Fruit fly (Drosophila melanogaster) whole organism, embryonic: ENCODE data around the gene Tsf2.

ENCODE experiments used
- Aef1 ChIP-seq: fragments of 200-800 bp; sonication (Bioruptor generic); IDR thresholded peaks from 3 replicates; pipeline ENCODE4 v1.3.6; 2022; ENCODE audit warnings: missing biosample characterization, missing genetic modification characterization
- Blimp-1 ChIP-seq: fragments of 200-800 bp; sonication (Bioruptor generic); optimal IDR thresholded peaks from 3 replicates; lab custom pipeline; 2018; ENCODE audit warnings: missing biosample characterization, missing genetic modification characterization, mild to moderate bottlenecking, moderate library complexity, missing genetic modification reagents
- CG12299 ChIP-seq: fragments of 200-800 bp; sonication (Bioruptor generic); optimal IDR thresholded peaks from 2 replicates; lab custom pipeline; 2018; ENCODE audit warnings: missing biosample characterization, mild to moderate bottlenecking, missing genetic modification characterization
- CG12942 ChIP-seq: fragments of 200-800 bp; sonication (Bioruptor generic); optimal IDR thresholded peaks from 3 replicates; lab custom pipeline; 2016; ENCODE audit warnings: missing biosample characterization, missing genetic modification characterization
- CG15479 ChIP-seq: fragments of 200-800 bp; sonication (Bioruptor generic); optimal IDR thresholded peaks from 3 replicates; lab custom pipeline; 2019; ENCODE audit warnings: missing biosample characterization, mild to moderate bottlenecking, missing genetic modification characterization, moderate library complexity
- CG1647 ChIP-seq: fragments of 200-800 bp; sonication (Bioruptor generic); optimal IDR thresholded peaks from 3 replicates; lab custom pipeline; 2016; ENCODE audit warnings: missing biosample characterization, missing genetic modification characterization
- CG17328 ChIP-seq: fragments of 200-800 bp; sonication (Bioruptor generic); IDR thresholded peaks from 2 replicates; pipeline ENCODE4 v1.3.6; 2022; ENCODE audit warnings: missing biosample characterization, missing genetic modification characterization
- CG1832 ChIP-seq: fragments of 200-800 bp; sonication (Bioruptor generic); optimal IDR thresholded peaks from 2 replicates; lab custom pipeline; 2017; ENCODE audit warnings: missing biosample characterization, mild to moderate bottlenecking, missing genetic modification characterization, inconsistent platforms
- CG4360 ChIP-seq: fragments of 200-800 bp; sonication (Bioruptor generic); IDR thresholded peaks from 2 replicates; pipeline ENCODE4 v1.3.6; 2022; ENCODE audit warnings: missing biosample characterization, missing genetic modification characterization
- CG43689 ChIP-seq: fragments of 200-800 bp; sonication (Bioruptor generic); IDR thresholded peaks from 2 replicates; pipeline ENCODE4 v1.3.6; 2022; ENCODE audit warnings: missing biosample characterization, missing genetic modification characterization
- CG4854 ChIP-seq: fragments of 200-800 bp; sonication (Bioruptor generic); optimal IDR thresholded peaks from 2 replicates; lab custom pipeline; 2016; ENCODE audit warnings: missing biosample characterization, missing genetic modification characterization, inconsistent platforms
- CG8478 ChIP-seq: fragments of >200 bp; optimal IDR thresholded peaks from 2 replicates; lab custom pipeline; 2018
- CG8924 ChIP-seq: fragments of 200-800 bp; optimal IDR thresholded peaks from 3 replicates; lab custom pipeline; 2019; ENCODE audit warnings: missing biosample characterization, mild to moderate bottlenecking, missing genetic modification characterization, moderate library complexity
- CG8944 ChIP-seq: fragments of 200-800 bp; sonication (Bioruptor generic); optimal IDR thresholded peaks from 3 replicates; lab custom pipeline; 2016; ENCODE audit warnings: missing biosample characterization, missing genetic modification characterization
- Dbx ChIP-seq: fragments of 200-800 bp; sonication (Bioruptor generic); IDR thresholded peaks from 3 replicates; pipeline ENCODE4 v1.3.6; 2022; ENCODE audit warnings: missing biosample characterization, missing genetic modification characterization
- Dll ChIP-seq: fragments of 200-800 bp; sonication (Bioruptor generic); IDR thresholded peaks from 4 replicates; pipeline ENCODE4 v1.3.6; 2022; ENCODE audit warnings: missing biosample characterization, missing genetic modification characterization; ENCODE audit not compliant: partially characterized antibody
- Ets97D ChIP-seq: fragments of 200-800 bp; sonication (Bioruptor generic); optimal IDR thresholded peaks from 3 replicates; lab custom pipeline; 2016; ENCODE audit warnings: missing biosample characterization, missing genetic modification characterization
- Lhr ChIP-seq: fragments of 200-800 bp; sonication (Bioruptor generic); optimal IDR thresholded peaks from 3 replicates; lab custom pipeline; 2017; ENCODE audit warnings: mild to moderate bottlenecking, missing biosample characterization, missing genetic modification reagents, missing genetic modification characterization
- MBD-R2 ChIP-seq: fragments of 200-800 bp; sonication (Bioruptor generic); IDR thresholded peaks from 2 replicates; pipeline ENCODE4 v1.3.6; 2022; ENCODE audit warnings: missing biosample characterization, missing genetic modification characterization
- Nf-YC ChIP-seq: fragments of 200-800 bp; optimal IDR thresholded peaks from 3 replicates; lab custom pipeline; 2019; ENCODE audit warnings: missing biosample characterization, mild to moderate bottlenecking, missing genetic modification characterization, moderate library complexity
- Rx ChIP-seq: fragments of 200-800 bp; sonication (Bioruptor generic); IDR thresholded peaks from 2 replicates; pipeline ENCODE4 v1.3.6; 2022; ENCODE audit warnings: missing biosample characterization, missing genetic modification characterization
- ab ChIP-seq: fragments of 200-800 bp; sonication (Bioruptor generic); optimal IDR thresholded peaks from 2 replicates; lab custom pipeline; 2016; ENCODE audit warnings: missing biosample characterization, missing genetic modification characterization
- al ChIP-seq: fragments of 200-800 bp; sonication (Bioruptor generic); IDR thresholded peaks from 2 replicates; pipeline ENCODE4 v1.3.6; 2022; ENCODE audit warnings: missing biosample characterization, missing genetic modification characterization
- amos ChIP-seq: fragments of 200-800 bp; sonication (Bioruptor generic); IDR thresholded peaks from 2 replicates; pipeline ENCODE4 v1.3.6; 2022; ENCODE audit warnings: missing biosample characterization, missing genetic modification characterization; ENCODE audit not compliant: partially characterized antibody
- az2 ChIP-seq: fragments of 200-800 bp; sonication (Bioruptor generic); optimal IDR thresholded peaks from 3 replicates; lab custom pipeline; 2016; ENCODE audit warnings: missing biosample characterization, missing genetic modification characterization
- bcd ChIP-seq: fragments of 200-800 bp; sonication (Bioruptor generic); optimal IDR thresholded peaks from 2 replicates; lab custom pipeline; 2017; ENCODE audit warnings: missing biosample characterization, mild to moderate bottlenecking, missing genetic modification characterization
- chinmo ChIP-seq: fragments of 200-800 bp; sonication (Bioruptor generic); IDR thresholded peaks from 4 replicates; pipeline ENCODE4 v1.3.6; 2022; ENCODE audit warnings: missing biosample characterization, missing genetic modification characterization; ENCODE audit not compliant: partially characterized antibody
- esg ChIP-seq: fragments of 200-800 bp; sonication (Bioruptor generic); conservative IDR thresholded peaks from 2 replicates; pipeline ENCODE4 v1.3.6; 2022; ENCODE audit warnings: missing biosample characterization, missing genetic modification characterization
- fd102C ChIP-seq: fragments of 200-800 bp; sonication (Bioruptor generic); optimal IDR thresholded peaks from 2 replicates; lab custom pipeline; 2018; ENCODE audit warnings: missing biosample characterization, mild to moderate bottlenecking, missing genetic modification characterization, moderate library complexity
- fd64A ChIP-seq: fragments of 200-800 bp; sonication (Bioruptor generic); optimal IDR thresholded peaks from 3 replicates; lab custom pipeline; 2018; ENCODE audit warnings: missing biosample characterization, mild to moderate bottlenecking, missing genetic modification characterization
- gcm2 ChIP-seq: fragments of 200-800 bp; sonication (Bioruptor generic); optimal IDR thresholded peaks from 2 replicates; lab custom pipeline; 2016; ENCODE audit warnings: missing biosample characterization, missing genetic modification characterization
- gfzf ChIP-seq: fragments of 200-800 bp; sonication (Bioruptor generic); optimal IDR thresholded peaks from 2 replicates; lab custom pipeline; 2016; ENCODE audit warnings: missing biosample characterization, mild to moderate bottlenecking, missing genetic modification characterization, moderate library complexity
- gsb ChIP-seq: fragments of 200-800 bp; sonication (Bioruptor generic); IDR thresholded peaks from 2 replicates; pipeline ENCODE4 v1.3.6; 2022; ENCODE audit warnings: missing biosample characterization, missing genetic modification characterization
- h ChIP-seq: fragments of >200 bp; optimal IDR thresholded peaks from 2 replicates; lab custom pipeline; 2017
- her ChIP-seq: fragments of 200-800 bp; sonication (Bioruptor generic); optimal IDR thresholded peaks from 2 replicates; lab custom pipeline; 2016; ENCODE audit warnings: missing biosample characterization, missing genetic modification characterization
- ind ChIP-seq: fragments of 200-800 bp; sonication (Bioruptor generic); optimal IDR thresholded peaks from 3 replicates; lab custom pipeline; 2016; ENCODE audit warnings: missing biosample characterization, missing genetic modification characterization
- jing ChIP-seq: fragments of 200-800 bp; sonication (Bioruptor generic); optimal IDR thresholded peaks from 2 replicates; lab custom pipeline; 2018; ENCODE audit warnings: missing biosample characterization, mild to moderate bottlenecking, missing genetic modification characterization
- lbe ChIP-seq: fragments of 200-800 bp; sonication (Bioruptor generic); optimal IDR thresholded peaks from 2 replicates; lab custom pipeline; 2016; ENCODE audit warnings: missing biosample characterization, mild to moderate bottlenecking, missing genetic modification characterization
- lov ChIP-seq, 2 experiments: fragments of 200-800 bp in 1 of 2; fragments of >200 bp in 1 of 2; sonication (Bioruptor generic) in 1 of 2; IDR thresholded peaks in 1 of 2; optimal IDR thresholded peaks in 1 of 2; 2 replicates in 1 of 2; 3 replicates in 1 of 2; pipeline versions ENCODE4 v1.3.6 to Lab custom; 2017 to 2022; ENCODE audit warnings: missing biosample characterization in 1 of 2, missing genetic modification characterization in 1 of 2
- mirr ChIP-seq: fragments of 200-800 bp; sonication (Bioruptor generic); optimal IDR thresholded peaks from 3 replicates; lab custom pipeline; 2018; ENCODE audit warnings: missing biosample characterization, mild to moderate bottlenecking, missing genetic modification characterization
- nmo ChIP-seq: fragments of 200-800 bp; sonication (Bioruptor generic); optimal IDR thresholded peaks from 2 replicates; lab custom pipeline; 2018; ENCODE audit warnings: missing biosample characterization, mild to moderate bottlenecking, missing genetic modification characterization, moderate library complexity
- p53 ChIP-seq: fragments of 200-800 bp; sonication (Bioruptor generic); optimal IDR thresholded peaks from 2 replicates; lab custom pipeline; 2016; ENCODE audit warnings: missing biosample characterization, missing genetic modification characterization
- pros ChIP-seq: fragments of 200-800 bp; sonication (Bioruptor generic); optimal IDR thresholded peaks from 3 replicates; lab custom pipeline; 2019; ENCODE audit warnings: missing biosample characterization, mild to moderate bottlenecking, missing genetic modification characterization, moderate library complexity
- salm ChIP-seq: fragments of 200-800 bp; sonication (Bioruptor generic); optimal IDR thresholded peaks from 2 replicates; lab custom pipeline; 2018; ENCODE audit warnings: missing biosample characterization, mild to moderate bottlenecking, missing genetic modification characterization
- sens ChIP-seq: fragments of 200-800 bp; sonication (Bioruptor generic); peaks from one replicate; lab custom pipeline; 2016; ENCODE audit warnings: missing biosample characterization, missing genetic modification characterization
- tgo ChIP-seq: fragments of 200-800 bp; sonication (Bioruptor generic); IDR thresholded peaks from 3 replicates; pipeline ENCODE4 v1.3.6; 2022; ENCODE audit warnings: missing biosample characterization, missing genetic modification characterization
- tll ChIP-seq, 2 experiments: fragments of 200-800 bp in 1 of 2; fragments of >200 bp in 1 of 2; sonication (Bioruptor generic) in 1 of 2; optimal IDR thresholded peaks; 2 replicates each; lab custom pipeline; 2017 to 2019; ENCODE audit warnings: missing biosample characterization in 2 of 2, missing genetic modification characterization in 2 of 2, mild to moderate bottlenecking in 1 of 2, moderate library complexity in 1 of 2
- trh ChIP-seq: fragments of 200-800 bp; sonication (Bioruptor generic); optimal IDR thresholded peaks from 2 replicates; lab custom pipeline; 2016; ENCODE audit warnings: missing biosample characterization, missing genetic modification characterization
- ttk ChIP-seq: fragments of 200-800 bp; sonication (Bioruptor generic); IDR thresholded peaks from 2 replicates; pipeline ENCODE4 v2.1.2; 2022; ENCODE audit warnings: missing biosample characterization, missing genetic modification characterization
- zen2 ChIP-seq: fragments of 200-800 bp; sonication (Bioruptor generic); IDR thresholded peaks from 3 replicates; pipeline ENCODE4 v1.3.6; 2022; ENCODE audit warnings: missing biosample characterization, missing genetic modification characterization; ENCODE audit not compliant: partially characterized antibody
- zf30C ChIP-seq: fragments of 200-800 bp; sonication (Bioruptor generic); optimal IDR thresholded peaks from 3 replicates; lab custom pipeline; 2018; ENCODE audit warnings: missing biosample characterization, mild to moderate bottlenecking, missing genetic modification characterization

Tsf2 gene

dm6 chr3L:12533392-12534070 is at the start of gene Tsf2, which contains the start of gene CG34242 (continued):
- TF ChIP-seq CG12942 (GFP tag; lab: Kevin White, UChicago) (no peak), CG17328 (no peak), sens (peak; percentile 67), CG8924 (peak; percentile 86), CG12299 (peak; percentile 16), jing (GFP tag; lab: Kevin White, UChicago) (no peak), ttk (peak; percentile 96), Ets97D (GFP tag; lab: Kevin White, UChicago) (no peak), p53 (GFP tag; lab: Kevin White, UChicago) (no peak), mirr (no peak), salm (tag; lab: Kevin White, UChicago) (peak; percentile 4), amos (GFP tag; lab: Robert Waterston, UW) (no peak), ab (GFP tag; lab: Kevin White, UChicago) (no peak), fd102C (GFP tag; lab: Kevin White, UChicago) (no peak), al (GFP tag; lab: Robert Waterston, UW) (peak; percentile 79), her (GFP tag; lab: Kevin White, UChicago) (no peak), lbe (peak; percentile 66), trh (no peak), Aef1 (GFP tag; lab: Robert Waterston, UW) (peak; percentile 96), CG43689 (no peak), esg (GFP tag; lab: Robert Waterston, UW) (peak; percentile 97), bcd (GFP tag; lab: Kevin White, UChicago) (peak; percentile 80), Blimp-1 (GFP tag; lab: Kevin White, UChicago) (peak; percentile 72), gfzf (GFP tag; lab: Kevin White, UChicago) (peak; percentile 63), Rx (GFP tag; lab: Robert Waterston, UW) (peak; percentile 71), Nf-YC (tag; lab: Kevin White, UChicago) (peak; percentile 55), ind (peak; percentile 91), h (lab: Kevin White, UChicago) (no peak), MBD-R2 (GFP tag; lab: Robert Waterston, UW) (peak; percentile 91), CG8478 (lab: Kevin White, UChicago) (no peak), tll (GFP tag; optimal IDR thresholded peaks at IDR 0.05; lab: Kevin White, UChicago) (no peak), pros (no peak), fd64A (GFP tag; lab: Kevin White, UChicago) (no peak), Lhr (peak; percentile 31), az2 (GFP tag; lab: Kevin White, UChicago) (no peak), CG1647 (GFP tag; lab: Kevin White, UChicago) (peak; percentile 22)

DNA sequence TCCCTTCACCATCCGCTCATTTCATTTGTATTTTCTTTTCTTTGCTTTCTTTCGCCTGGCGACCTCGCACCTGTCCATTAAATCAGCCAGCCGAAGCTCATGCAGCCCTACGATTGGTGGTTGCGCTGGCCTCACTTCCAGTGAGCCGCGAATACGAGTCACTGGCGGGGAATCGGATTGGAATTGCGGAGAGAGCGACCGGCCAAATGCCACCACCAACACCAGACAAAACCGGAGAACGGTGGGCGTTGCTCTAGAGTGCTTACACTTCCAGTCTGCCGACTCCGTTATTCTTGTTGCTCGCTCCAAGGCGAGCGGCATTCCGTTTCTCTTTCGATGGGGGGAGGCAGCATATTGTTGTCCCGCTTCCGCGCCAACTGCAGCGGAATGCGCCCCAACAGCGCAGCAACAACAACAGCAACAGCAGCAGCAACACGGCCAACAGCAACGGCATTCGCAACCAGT is 46.7 kb upstream of the Tsf2 start, which contains the start of gene ara:
ara (plus strand) TSS at position 461 of the 465 bp plus-strand sequence.
- TF ChIP-seq zen2 (GFP tag; lab: Robert Waterston, UW) (no peak), gcm2 (no peak), CG4360 (GFP tag; lab: Robert Waterston, UW) (peak; percentile 95), tgo (GFP tag; lab: Robert Waterston, UW) (no peak), chinmo (GFP tag; lab: Robert Waterston, UW) (peak; percentile 97), CG4854 (GFP tag; lab: Kevin White, UChicago) (no peak), CG1832 (GFP tag; lab: Kevin White, UChicago) (peak; percentile 81), Dbx (GFP tag; lab: Robert Waterston, UW) (no peak), CG15479 (no peak), Dll (GFP tag; lab: Robert Waterston, UW) (0 out of 4 replicates have a peak, but pooled peaks have one; percentile 12), zf30C (GFP tag; lab: Kevin White, UChicago) (no peak), nmo (GFP tag; lab: Kevin White, UChicago) (peak; percentile 1), CG8944 (GFP tag; lab: Kevin White, UChicago) (no peak), salm (tag; lab: Kevin White, UChicago) (no peak), CG8478 (lab: Kevin White, UChicago) (peak; percentile 75), lov (optimal IDR thresholded peaks at IDR 0.05; lab: Kevin White, UChicago) (no peak), lov (GFP tag; IDR thresholded peaks at IDR 0.05; lab: Robert Waterston, UW) (peak; percentile 23; the same call in 1 of the 3 replicates), gsb (GFP tag; lab: Robert Waterston, UW) (no peak)
